Worm (Caenorhabditis elegans) whole organism, L4 larva: ENCODE measurements around the gene K07D4.6.

Experiments
- T26A8.4 ChIP-seq: fragments of 200-800 bp; sonication (Bioruptor generic); IDR thresholded peaks from 2 replicates; pipeline ENCODE4 v1.3.6; 2022; ENCODE audit warnings: missing genetic modification characterization, missing compliant biosample characterization
- Y105C5A.15 ChIP-seq: fragments of 200-800 bp; sonication (Bioruptor generic); IDR thresholded peaks from 2 replicates; pipeline ENCODE4 v1.3.6; 2022; ENCODE audit warnings: missing genetic modification characterization, missing compliant biosample characterization
- aha-1 ChIP-seq: fragments of 150-350 bp; peaks from one replicate; lab custom pipeline; 2014; ENCODE audit warnings: missing biosample characterization, missing genetic modification characterization
- ama-1 ChIP-seq: fragments of 150-350 bp; optimal IDR thresholded peaks from 2 replicates; lab custom pipeline; 2014; ENCODE audit warnings: inconsistent platforms, mixed read lengths
- ces-1 ChIP-seq: fragments of 150-350 bp; sonication (generic microtip); optimal IDR thresholded peaks from 4 replicates; lab custom pipeline; 2014; ENCODE audit warnings: missing biosample characterization, missing genetic modification reagents, missing genetic modification characterization
- ctbp-1 ChIP-seq: fragments of 200-800 bp; sonication (Bioruptor generic); IDR thresholded peaks from 2 replicates; pipeline ENCODE4 v1.3.6; 2022; ENCODE audit warnings: missing genetic modification reagents, missing genetic modification characterization, missing compliant biosample characterization
- daf-12 ChIP-seq: fragments of 150-350 bp; optimal IDR thresholded peaks from 2 replicates; lab custom pipeline; 2014; ENCODE audit warnings: missing biosample characterization, missing genetic modification reagents, missing genetic modification characterization
- hlh-11 ChIP-seq: fragments of 200-800 bp; sonication (Bioruptor generic); optimal IDR thresholded peaks from 2 replicates; lab custom pipeline; 2018; ENCODE audit warnings: mild to moderate bottlenecking, missing genetic modification characterization, missing compliant biosample characterization
- hmg-1.1 ChIP-seq: fragments of 200-800 bp; sonication (Bioruptor generic); IDR thresholded peaks from 2 replicates; pipeline ENCODE4 v1.3.6; 2022; ENCODE audit warnings: missing genetic modification reagents, missing genetic modification characterization, missing compliant biosample characterization
- mes-2 ChIP-seq: sonication (generic microtip); optimal IDR thresholded peaks from 2 replicates; lab custom pipeline; 2016; ENCODE audit warnings: missing genotype, mild to moderate bottlenecking, missing genetic modification characterization, missing compliant biosample characterization; ENCODE audit not compliant: poor library complexity, severe bottlenecking
- nhr-42 ChIP-seq: fragments of 200-800 bp; sonication (Bioruptor generic); IDR thresholded peaks from 2 replicates; pipeline ENCODE4 v1.3.6; 2022; ENCODE audit warnings: missing genetic modification characterization, missing compliant biosample characterization
- pha-4 ChIP-seq, 2 experiments: fragments of 150-350 bp in 1 of 2; fragments of 200-800 bp in 1 of 2; sonication (Bioruptor generic) in 1 of 2; IDR thresholded peaks in 1 of 2; optimal IDR thresholded peaks in 1 of 2; 2 replicates each; pipeline versions ENCODE4 v1.3.6 to Lab custom; 2014 to 2022; ENCODE audit warnings: missing genetic modification characterization in 2 of 2, missing genetic modification reagents in 2 of 2, missing biosample characterization in 1 of 2, missing compliant biosample characterization in 1 of 2
- set-16 ChIP-seq: fragments of 200-800 bp; sonication (Bioruptor generic); IDR thresholded peaks from 2 replicates; pipeline ENCODE4 v1.3.6; 2022; ENCODE audit warnings: missing genetic modification reagents, missing genetic modification characterization, missing compliant biosample characterization
- spr-3 ChIP-seq: fragments of 200-800 bp; sonication (Bioruptor generic); optimal IDR thresholded peaks from 2 replicates; lab custom pipeline; 2018; ENCODE audit warnings: mild to moderate bottlenecking, missing genetic modification characterization, missing compliant biosample characterization
- unc-62 ChIP-seq, 3 experiments: fragments of 150-350 bp in 1 of 3; sonication (generic microtip); optimal IDR thresholded peaks in 2 of 3; peaks in 1 of 3; 1 replicate in 1 of 3; 2 replicates in 2 of 3; lab custom pipeline; 2014 to 2017; ENCODE audit warnings: missing biosample characterization in 3 of 3, missing genetic modification characterization in 3 of 3, missing genetic modification reagents in 3 of 3, missing genotype in 1 of 3
- vab-7 ChIP-seq: fragments of 200-800 bp; sonication (Bioruptor generic); IDR thresholded peaks from 2 replicates; pipeline ENCODE4 v1.3.6; 2022; ENCODE audit warnings: missing genetic modification reagents, missing genetic modification characterization, missing compliant biosample characterization
- zfp-3 ChIP-seq: fragments of 200-800 bp; sonication (Bioruptor generic); conservative IDR thresholded peaks from 2 replicates; pipeline ENCODE4 v1.3.6; 2022; ENCODE audit warnings: missing genetic modification reagents, missing genetic modification characterization, missing compliant biosample characterization
- ztf-11 ChIP-seq: fragments of 150-350 bp; optimal IDR thresholded peaks from 2 replicates; lab custom pipeline; 2014; ENCODE audit warnings: missing biosample characterization, missing genetic modification characterization

The K07D4.6 gene

ce11 chrII:3972153-3972552 lies 46.4 kb downstream of the K07D4.6 start, which contains the start of gene K10G6.9:
Gene K10G6.9 (plus strand): TSS chrII:3972262.
- TF ChIP-seq unc-62 (GFP tag; optimal IDR thresholded peaks at IDR 0.05 in 1 of 2; lab: Kevin White, UChicago), result peak in 1 of 2 experiments; percentile 59
- TF ChIP-seq unc-62 (tag; optimal IDR thresholded peaks at IDR 0.05; lab: Kevin White, UChicago), result no peak
- TF ChIP-seq pha-4 (GFP tag; IDR thresholded peaks at IDR 0.05; lab: Robert Waterston, UW), result no peak
- no peak for TF ChIP-seq pha-4 (tag; optimal IDR thresholded peaks at IDR 0.05; lab: Kevin White, UChicago)
- TF ChIP-seq ama-1 (lab: Kevin White, UChicago), result peak; percentile 61
- no peak for TF ChIP-seq ctbp-1
- no peak for TF ChIP-seq hmg-1.1
- TF ChIP-seq vab-7 (GFP tag; lab: Robert Waterston, UW), result no peak
- TF ChIP-seq mes-2 (tag; lab: Kevin White, UChicago), result peak; percentile 12
- no peak for TF ChIP-seq ztf-11 (tag; lab: Kevin White, UChicago)
- no peak; the same call in 1 of the 2 replicates for TF ChIP-seq T26A8.4 (GFP tag; lab: Robert Waterston, UW)
- TF ChIP-seq hlh-11 (tag; lab: Kevin White, UChicago), result no peak
- no peak for TF ChIP-seq ces-1 (GFP tag; lab: Kevin White, UChicago)
- TF ChIP-seq, all 104 proteins: peak for 3

DNA sequence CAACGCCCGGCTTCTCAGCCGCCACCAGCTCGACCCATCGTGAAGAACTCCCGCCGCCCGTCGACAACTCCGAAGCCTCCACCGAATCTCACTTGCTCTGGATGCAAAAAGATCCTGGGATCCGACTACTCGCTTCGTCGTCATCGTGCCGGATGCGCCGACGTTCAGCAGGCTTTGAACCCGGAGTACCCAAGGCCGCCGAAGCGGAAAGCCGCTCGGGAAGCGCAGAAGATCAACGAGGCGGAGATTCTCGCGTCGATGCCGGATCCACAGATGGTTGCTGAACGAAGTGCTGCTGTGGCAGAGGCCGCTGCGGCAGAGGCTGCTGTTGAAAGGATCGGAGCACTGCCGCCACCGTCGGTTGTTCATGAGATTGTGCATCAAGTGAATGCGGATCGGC lies 49.7 kb downstream of the K07D4.6 start:
- TF ChIP-seq Y105C5A.15 (GFP tag; lab: Robert Waterston, UW) (peak; percentile 33; the same call in 1 of the 2 replicates), set-16 (GFP tag; lab: Robert Waterston, UW) (peak; percentile 95), spr-3 (GFP tag; lab: Kevin White, UChicago) (no peak)

ce11 chrII:3968070-3968469 lies 50.4 kb downstream of the K07D4.6 start:
- peak; percentile 90 for TF ChIP-seq set-16 (GFP tag; lab: Robert Waterston, UW)
- no peak for TF ChIP-seq nhr-42 (GFP tag; lab: Robert Waterston, UW)
- TF ChIP-seq aha-1 (tag; lab: Kevin White, UChicago), result peak; percentile 11

ce11 chrII:3967061-3967460 lies 51.5 kb downstream of the K07D4.6 start:
- peak; percentile 69 for TF ChIP-seq set-16 (GFP tag; lab: Robert Waterston, UW)
- TF ChIP-seq aha-1 (tag; lab: Kevin White, UChicago), result peak; percentile 45
- TF ChIP-seq zfp-3 (GFP tag; lab: Robert Waterston, UW), result no peak
- no peak for TF ChIP-seq daf-12 (tag; lab: Kevin White, UChicago)
- TF ChIP-seq, all 104 proteins: peak for 2
